Worm (Caenorhabditis elegans) whole organism, late embryonic: ENCODE results near the gene str-109.

ENCODE experiments used
- F13H6.1 ChIP-seq: sonication (generic microtip); optimal IDR thresholded peaks from 2 replicates; lab custom pipeline; 2016; ENCODE audit warnings: missing genetic modification characterization, missing compliant biosample characterization
- K02D7.2 ChIP-seq: sonication (generic microtip); optimal IDR thresholded peaks from 2 replicates; lab custom pipeline; 2017; ENCODE audit warnings: mild to moderate bottlenecking, missing genetic modification characterization, missing compliant biosample characterization
- T23F11.4 ChIP-seq: fragments of 200-800 bp; sonication (Bioruptor generic); optimal IDR thresholded peaks from 2 replicates; lab custom pipeline; 2018; ENCODE audit warnings: mild to moderate bottlenecking, missing genetic modification characterization, missing compliant biosample characterization
- ama-1 ChIP-seq: fragments of 150-350 bp; optimal IDR thresholded peaks from 2 replicates; lab custom pipeline; 2014
- elt-2 ChIP-seq: sonication (generic microtip); optimal IDR thresholded peaks from 2 replicates; lab custom pipeline; 2016; ENCODE audit warnings: missing genetic modification reagents, missing genetic modification characterization, missing compliant biosample characterization
- hlh-13 ChIP-seq: fragments of 200-800 bp; sonication (Bioruptor generic); optimal IDR thresholded peaks from 2 replicates; lab custom pipeline; 2018; ENCODE audit warnings: mild to moderate bottlenecking, missing genetic modification characterization, missing compliant biosample characterization
- hlh-6 ChIP-seq: sonication (generic microtip); optimal IDR thresholded peaks from 2 replicates; lab custom pipeline; 2016; ENCODE audit warnings: missing genotype, missing genetic modification characterization, missing compliant biosample characterization
- nhr-11 ChIP-seq: fragments of 150-350 bp; optimal IDR thresholded peaks from 2 replicates; lab custom pipeline; 2014; ENCODE audit warnings: missing biosample characterization, missing genetic modification characterization
- pag-3 ChIP-seq: sonication (generic microtip); optimal IDR thresholded peaks from 2 replicates; lab custom pipeline; 2016; ENCODE audit warnings: missing compliant biosample characterization, missing genetic modification characterization, borderline replicate concordance
- pha-4 ChIP-seq: fragments of 150-350 bp; optimal IDR thresholded peaks from 2 replicates; lab custom pipeline; 2018; ENCODE audit warnings: missing biosample characterization, missing genetic modification reagents, missing genetic modification characterization
- pqm-1 ChIP-seq: sonication (generic microtip); optimal IDR thresholded peaks from 2 replicates; lab custom pipeline; 2016; ENCODE audit warnings: missing genetic modification characterization, missing compliant biosample characterization
- tbx-2 ChIP-seq: sonication (generic microtip); optimal IDR thresholded peaks from 2 replicates; lab custom pipeline; 2016; ENCODE audit warnings: missing genetic modification characterization, missing compliant biosample characterization
- unc-55 ChIP-seq: sonication (generic microtip); optimal IDR thresholded peaks from 2 replicates; lab custom pipeline; 2017; ENCODE audit warnings: missing biosample characterization, missing genetic modification reagents, missing genetic modification characterization
- unc-86 ChIP-seq: sonication (generic microtip); optimal IDR thresholded peaks from 2 replicates; lab custom pipeline; 2016; ENCODE audit warnings: missing genetic modification characterization, missing compliant biosample characterization

DNA sequence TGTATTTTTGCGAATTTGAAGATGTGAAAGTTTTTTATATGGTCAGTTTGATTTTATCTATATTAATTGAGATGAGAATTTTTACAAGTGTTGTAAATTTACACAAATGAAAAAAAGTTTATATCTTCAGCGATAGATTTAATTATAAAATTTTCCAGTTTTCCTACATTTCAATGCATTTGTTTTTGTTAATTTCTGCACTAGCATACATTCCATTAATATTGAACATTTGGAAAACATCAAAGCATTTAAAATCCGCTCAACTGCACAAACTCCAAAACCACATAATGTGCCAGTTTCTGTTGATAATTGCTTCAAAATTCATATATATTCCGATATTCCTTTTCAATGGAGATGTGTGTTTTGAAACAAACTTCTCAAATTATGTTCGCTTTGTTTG lies 20.9 kb upstream of the str-109 start, which contains the start of gene srh-277:
- TF ChIP-seq unc-86 (tag; lab: Kevin White, UChicago) (no peak), tbx-2 (tag; lab: Kevin White, UChicago) (no peak), F13H6.1 (tag; lab: Kevin White, UChicago) (no peak), hlh-6 (tag; lab: Kevin White, UChicago) (no peak), pag-3 (no peak), unc-55 (no peak), ama-1 (lab: Kevin White, UChicago) (no peak), elt-2 (tag; lab: Kevin White, UChicago) (no peak), T23F11.4 (GFP tag; lab: Kevin White, UChicago) (no peak), hlh-13 (GFP tag; lab: Kevin White, UChicago) (no peak), nhr-11 (tag; lab: Kevin White, UChicago) (no peak), pqm-1 (tag; lab: Kevin White, UChicago) (no peak), K02D7.2 (tag; lab: Kevin White, UChicago) (no peak), pha-4 (tag; lab: Kevin White, UChicago) (no peak)
